Fruit fly (Drosophila melanogaster) whole organism, embryonic: Measurements from ENCODE around the gene CG4382.

Experiments used
- Adf1 ChIP-seq: fragments of 200-800 bp; sonication (Bioruptor generic); IDR thresholded peaks from 2 replicates; pipeline ENCODE4 v1.3.6; 2022; ENCODE audit warnings: missing biosample characterization, missing genetic modification characterization
- Aef1 ChIP-seq: fragments of 200-800 bp; sonication (Bioruptor generic); IDR thresholded peaks from 3 replicates; pipeline ENCODE4 v1.3.6; 2022; ENCODE audit warnings: missing biosample characterization, missing genetic modification characterization
- Atf3 ChIP-seq: fragments of 200-800 bp; sonication (Bioruptor generic); optimal IDR thresholded peaks from 3 replicates; lab custom pipeline; 2016; ENCODE audit warnings: missing biosample characterization, missing genetic modification characterization
- BtbVII ChIP-seq: fragments of 200-800 bp; sonication (Bioruptor generic); optimal IDR thresholded peaks from 3 replicates; lab custom pipeline; 2017; ENCODE audit warnings: missing biosample characterization, mild to moderate bottlenecking, missing genetic modification characterization
- CG10209 ChIP-seq: fragments of 200-800 bp; sonication (Bioruptor generic); optimal IDR thresholded peaks from 3 replicates; lab custom pipeline; 2017; ENCODE audit warnings: missing biosample characterization, mild to moderate bottlenecking, missing genetic modification characterization, missing genetic modification reagents
- CG10267 ChIP-seq: fragments of 200-800 bp; sonication (Bioruptor generic); optimal IDR thresholded peaks from 2 replicates; lab custom pipeline; 2018; ENCODE audit warnings: missing biosample characterization, mild to moderate bottlenecking, missing genetic modification characterization, moderate library complexity
- CG13123 ChIP-seq: fragments of 200-800 bp; sonication (Bioruptor generic); optimal IDR thresholded peaks from 2 replicates; lab custom pipeline; 2016; ENCODE audit warnings: missing biosample characterization, missing genetic modification characterization
- CG14860 ChIP-seq: fragments of 200-800 bp; sonication (Bioruptor generic); IDR thresholded peaks from 3 replicates; pipeline ENCODE4 v1.3.6; 2022; ENCODE audit warnings: missing biosample characterization, missing genetic modification characterization; ENCODE audit not compliant: partially characterized antibody
- CG15479 ChIP-seq: fragments of 200-800 bp; sonication (Bioruptor generic); optimal IDR thresholded peaks from 3 replicates; lab custom pipeline; 2019; ENCODE audit warnings: missing biosample characterization, mild to moderate bottlenecking, missing genetic modification characterization, moderate library complexity
- CG17359 ChIP-seq: fragments of 200-800 bp; sonication (Bioruptor generic); optimal IDR thresholded peaks from 3 replicates; lab custom pipeline; 2018; ENCODE audit warnings: missing biosample characterization, mild to moderate bottlenecking, missing genetic modification characterization, moderate library complexity
- CG17612 ChIP-seq: fragments of 200-800 bp; sonication (Bioruptor generic); IDR thresholded peaks from 2 replicates; pipeline ENCODE4 v1.3.6; 2022; ENCODE audit warnings: missing biosample characterization, missing genetic modification characterization
- CG18476 ChIP-seq: fragments of 200-800 bp; sonication (Bioruptor generic); optimal IDR thresholded peaks from 2 replicates; lab custom pipeline; 2016; ENCODE audit warnings: missing biosample characterization, mild to moderate bottlenecking, missing genetic modification characterization
- CG31365 ChIP-seq: fragments of 200-800 bp; sonication (Bioruptor generic); optimal IDR thresholded peaks from 2 replicates; lab custom pipeline; 2018; ENCODE audit warnings: missing biosample characterization, mild to moderate bottlenecking, missing genetic modification characterization
- CG31441 ChIP-seq: fragments of 200-800 bp; sonication (Bioruptor generic); IDR thresholded peaks from 2 replicates; pipeline ENCODE4 v1.3.6; 2022; ENCODE audit warnings: missing biosample characterization, missing genetic modification characterization
- CG5953 ChIP-seq: fragments of 200-800 bp; sonication (Bioruptor generic); IDR thresholded peaks from 2 replicates; pipeline ENCODE4 v1.3.6; 2022; ENCODE audit warnings: missing biosample characterization, missing genetic modification characterization
- CG6683 ChIP-seq: fragments of 200-800 bp; sonication (Bioruptor generic); optimal IDR thresholded peaks from 2 replicates; lab custom pipeline; 2017; ENCODE audit warnings: missing biosample characterization, mild to moderate bottlenecking, missing genetic modification characterization, missing genetic modification reagents
- CG7745 ChIP-seq: fragments of 200-800 bp; sonication (Bioruptor generic); optimal IDR thresholded peaks from 2 replicates; lab custom pipeline; 2018; ENCODE audit warnings: missing biosample characterization, mild to moderate bottlenecking, missing genetic modification characterization, moderate library complexity
- CG7786 ChIP-seq: fragments of 200-800 bp; sonication (Bioruptor generic); optimal IDR thresholded peaks from 2 replicates; lab custom pipeline; 2016; ENCODE audit warnings: missing biosample characterization, missing genetic modification characterization
- CG7963 ChIP-seq: fragments of 200-800 bp; sonication (Bioruptor generic); IDR thresholded peaks from 3 replicates; pipeline ENCODE4 v1.3.6; 2022; ENCODE audit warnings: missing biosample characterization, missing genetic modification characterization; ENCODE audit not compliant: partially characterized antibody
- HLH54F ChIP-seq: fragments of 200-800 bp; sonication (Bioruptor generic); optimal IDR thresholded peaks from 3 replicates; lab custom pipeline; 2016; ENCODE audit warnings: missing biosample characterization, missing genetic modification characterization
- Hey ChIP-seq: fragments of 200-800 bp; sonication (Bioruptor generic); optimal IDR thresholded peaks from 3 replicates; lab custom pipeline; 2018; ENCODE audit warnings: missing biosample characterization, mild to moderate bottlenecking, missing genetic modification characterization
- Hmx ChIP-seq: fragments of 200-800 bp; sonication (Bioruptor generic); optimal IDR thresholded peaks from 2 replicates; lab custom pipeline; 2016; ENCODE audit warnings: missing biosample characterization, missing genetic modification characterization
- Hr3 ChIP-seq: fragments of 200-800 bp; sonication (Bioruptor generic); optimal IDR thresholded peaks from 3 replicates; lab custom pipeline; 2016; ENCODE audit warnings: missing biosample characterization, missing genetic modification characterization
- Lhr ChIP-seq: fragments of 200-800 bp; sonication (Bioruptor generic); optimal IDR thresholded peaks from 3 replicates; lab custom pipeline; 2017; ENCODE audit warnings: mild to moderate bottlenecking, missing biosample characterization, missing genetic modification reagents, missing genetic modification characterization
- Lpt ChIP-seq: fragments of >200 bp; optimal IDR thresholded peaks from 2 replicates; lab custom pipeline; 2018; ENCODE audit warnings: missing biosample characterization, missing genetic modification characterization
- Side ChIP-seq: fragments of 200-800 bp; sonication (Bioruptor generic); optimal IDR thresholded peaks from 2 replicates; lab custom pipeline; 2016; ENCODE audit warnings: missing biosample characterization, missing genetic modification characterization
- Ssrp ChIP-seq: fragments of 200-800 bp; sonication (Bioruptor generic); optimal IDR thresholded peaks from 2 replicates; lab custom pipeline; 2018; ENCODE audit warnings: missing biosample characterization, mild to moderate bottlenecking, missing genetic modification characterization, moderate library complexity
- amos ChIP-seq: fragments of 200-800 bp; sonication (Bioruptor generic); IDR thresholded peaks from 2 replicates; pipeline ENCODE4 v1.3.6; 2022; ENCODE audit warnings: missing biosample characterization, missing genetic modification characterization; ENCODE audit not compliant: partially characterized antibody
- bbx ChIP-seq: fragments of 200-800 bp; sonication (Bioruptor generic); IDR thresholded peaks from 2 replicates; pipeline ENCODE4 v1.3.6; 2022; ENCODE audit warnings: missing biosample characterization, missing genetic modification characterization; ENCODE audit not compliant: partially characterized antibody
- caup ChIP-seq: fragments of 200-800 bp; sonication (Bioruptor generic); optimal IDR thresholded peaks from 3 replicates; lab custom pipeline; 2017; ENCODE audit warnings: missing biosample characterization, mild to moderate bottlenecking, missing genetic modification characterization, moderate library complexity; ENCODE audit not compliant: severe bottlenecking
- croc ChIP-seq: fragments of 200-800 bp; sonication (Bioruptor generic); conservative IDR thresholded peaks from 3 replicates; pipeline ENCODE4 v1.3.6; 2022; ENCODE audit warnings: missing biosample characterization, missing genetic modification characterization
- esg ChIP-seq: fragments of 200-800 bp; sonication (Bioruptor generic); conservative IDR thresholded peaks from 2 replicates; pipeline ENCODE4 v1.3.6; 2022; ENCODE audit warnings: missing biosample characterization, missing genetic modification characterization
- exex ChIP-seq: fragments of 200-800 bp; sonication (Bioruptor generic); optimal IDR thresholded peaks from 4 replicates; lab custom pipeline; 2018; ENCODE audit warnings: missing biosample characterization, mild to moderate bottlenecking, missing genetic modification characterization, moderate library complexity
- fd64A ChIP-seq: fragments of 200-800 bp; sonication (Bioruptor generic); optimal IDR thresholded peaks from 3 replicates; lab custom pipeline; 2018; ENCODE audit warnings: missing biosample characterization, mild to moderate bottlenecking, missing genetic modification characterization
- gsb-n ChIP-seq: fragments of 200-800 bp; sonication (Bioruptor generic); optimal IDR thresholded peaks from 3 replicates; lab custom pipeline; 2018; ENCODE audit warnings: missing biosample characterization, mild to moderate bottlenecking, missing genetic modification characterization
- hb ChIP-seq: fragments of 200-800 bp; sonication (Bioruptor generic); IDR thresholded peaks from 3 replicates; pipeline ENCODE4 v1.3.6; 2022; ENCODE audit warnings: missing biosample characterization, missing genetic modification characterization; ENCODE audit not compliant: partially characterized antibody
- ind ChIP-seq: fragments of 200-800 bp; sonication (Bioruptor generic); optimal IDR thresholded peaks from 3 replicates; lab custom pipeline; 2016; ENCODE audit warnings: missing biosample characterization, missing genetic modification characterization
- inv ChIP-seq: fragments of 200-800 bp; sonication (Bioruptor generic); IDR thresholded peaks from 2 replicates; pipeline ENCODE4 v1.3.6; 2022; ENCODE audit warnings: missing biosample characterization, missing genetic modification characterization; ENCODE audit not compliant: partially characterized antibody
- knrl ChIP-seq: fragments of 200-800 bp; sonication (Bioruptor generic); IDR thresholded peaks from 3 replicates; pipeline ENCODE4 v1.3.6; 2022; ENCODE audit warnings: missing biosample characterization, missing genetic modification characterization; ENCODE audit not compliant: partially characterized antibody
- lmd ChIP-seq: fragments of 200-800 bp; sonication (Bioruptor generic); IDR thresholded peaks from 2 replicates; pipeline ENCODE4 v1.3.6; 2022; ENCODE audit warnings: missing biosample characterization, missing genetic modification characterization
- nerfin-2 ChIP-seq: fragments of 200-800 bp; sonication (Bioruptor generic); IDR thresholded peaks from 2 replicates; pipeline ENCODE4 v1.3.6; 2022; ENCODE audit warnings: missing biosample characterization, missing genetic modification characterization; ENCODE audit not compliant: partially characterized antibody
- nmo ChIP-seq: fragments of 200-800 bp; sonication (Bioruptor generic); optimal IDR thresholded peaks from 2 replicates; lab custom pipeline; 2018; ENCODE audit warnings: missing biosample characterization, mild to moderate bottlenecking, missing genetic modification characterization, moderate library complexity
- p53 ChIP-seq: fragments of 200-800 bp; sonication (Bioruptor generic); optimal IDR thresholded peaks from 2 replicates; lab custom pipeline; 2016; ENCODE audit warnings: missing biosample characterization, missing genetic modification characterization
- repo ChIP-seq: fragments of 200-800 bp; sonication (Bioruptor generic); optimal IDR thresholded peaks from 2 replicates; lab custom pipeline; 2016; ENCODE audit warnings: missing biosample characterization, missing genetic modification characterization
- sob ChIP-seq: fragments of 200-800 bp; sonication (Bioruptor generic); IDR thresholded peaks from 2 replicates; pipeline ENCODE4 v1.3.6; 2022; ENCODE audit warnings: missing biosample characterization, missing genetic modification characterization
- ssp ChIP-seq: fragments of 200-800 bp; sonication (Bioruptor generic); IDR thresholded peaks from 2 replicates; pipeline ENCODE4 v1.3.6; 2022; ENCODE audit warnings: missing biosample characterization, missing genetic modification characterization
- stc ChIP-seq: fragments of 200-800 bp; sonication (Bioruptor generic); IDR thresholded peaks from 2 replicates; pipeline ENCODE4 v1.3.6; 2022; ENCODE audit warnings: missing biosample characterization, missing genetic modification characterization
- trem ChIP-seq: fragments of 200-800 bp; optimal IDR thresholded peaks from 3 replicates; lab custom pipeline; 2019; ENCODE audit warnings: missing biosample characterization, mild to moderate bottlenecking, missing genetic modification characterization, moderate library complexity
- wek ChIP-seq: fragments of 200-800 bp; sonication (Bioruptor generic); optimal IDR thresholded peaks from 3 replicates; lab custom pipeline; 2018; ENCODE audit warnings: missing biosample characterization, mild to moderate bottlenecking, missing genetic modification characterization, moderate library complexity
- zfh1 ChIP-seq: fragments of 200-800 bp; sonication (Bioruptor generic); IDR thresholded peaks from 3 replicates; pipeline ENCODE4 v1.3.6; 2022; ENCODE audit warnings: missing biosample characterization, missing genetic modification characterization

CG4382 gene

DNA sequence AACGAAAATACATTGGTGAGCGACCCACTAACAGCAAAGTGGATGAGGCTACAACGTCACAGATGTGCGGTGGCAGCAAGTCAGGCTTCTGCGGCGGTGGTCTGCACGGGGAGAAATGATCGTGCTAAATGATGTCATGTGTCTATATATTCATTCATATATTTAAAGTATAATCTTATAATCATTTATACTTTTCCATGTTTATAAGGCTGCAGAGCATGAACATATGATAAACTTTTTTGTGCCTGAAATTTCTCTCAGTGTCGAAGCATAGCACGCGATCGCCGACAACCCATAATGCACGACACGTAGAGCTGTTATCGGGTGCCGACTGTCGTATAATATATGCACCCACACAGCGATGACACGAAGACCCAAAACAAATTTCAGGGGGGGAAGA lies 2.3 kb downstream of the CG4382 start (continued):
- TF ChIP-seq CG31365 (no peak), CG13123 (GFP tag; lab: Kevin White, UChicago) (no peak), Adf1 (no peak), nmo (GFP tag; lab: Kevin White, UChicago) (peak; percentile 76), Hey (tag; lab: Kevin White, UChicago) (no peak), CG10267 (peak; percentile 77), Lhr (peak; percentile 31), CG17359 (tag; lab: Kevin White, UChicago) (peak; percentile 60), CG7786 (GFP tag; lab: Kevin White, UChicago) (no peak), caup (GFP tag; lab: Kevin White, UChicago) (no peak), p53 (GFP tag; lab: Kevin White, UChicago) (no peak), Atf3 (GFP tag; lab: Kevin White, UChicago) (no peak), CG14860 (GFP tag; lab: Robert Waterston, UW) (no peak), fd64A (GFP tag; lab: Kevin White, UChicago) (peak; percentile 37), knrl (no peak), stc (GFP tag; lab: Robert Waterston, UW) (peak; percentile 67), BtbVII (GFP tag; lab: Kevin White, UChicago) (no peak), CG15479 (GFP tag; lab: Kevin White, UChicago) (no peak), CG31441 (peak; percentile 69), inv (no peak), HLH54F (no peak), repo (GFP tag; lab: Kevin White, UChicago) (no peak), CG5953 (GFP tag; lab: Robert Waterston, UW) (peak; percentile 65), sob (peak; percentile 73; the same call in 1 of the 2 replicates), Aef1 (peak; percentile 54; the same call in 2 of the 3 replicates), CG6683 (no peak), nerfin-2 (GFP tag; lab: Robert Waterston, UW) (no peak), ind (GFP tag; lab: Kevin White, UChicago) (peak; percentile 10), CG7963 (no peak), lmd (GFP tag; lab: Robert Waterston, UW) (peak; percentile 82), ssp (GFP tag; lab: Robert Waterston, UW) (peak; percentile 70), exex (tag; lab: Kevin White, UChicago) (no peak), Hr3 (GFP tag; lab: Kevin White, UChicago) (peak; percentile 55), bbx (GFP tag; lab: Robert Waterston, UW) (no peak), Side (GFP tag; lab: Kevin White, UChicago) (no peak), croc (GFP tag; lab: Robert Waterston, UW) (peak; percentile 83), amos (GFP tag; lab: Robert Waterston, UW) (no peak), hb (GFP tag; lab: Robert Waterston, UW) (no peak), gsb-n (tag; lab: Kevin White, UChicago) (peak; percentile 72), CG10209 (GFP tag; lab: Kevin White, UChicago) (peak; percentile 61), trem (peak; percentile 69), zfh1 (GFP tag; lab: Robert Waterston, UW) (peak; percentile 95), Lpt (GFP tag; lab: Kevin White, UChicago) (no peak), Ssrp (tag; lab: Kevin White, UChicago) (peak; percentile 71), CG7745 (no peak), Hmx (GFP tag; lab: Kevin White, UChicago) (no peak), esg (GFP tag; lab: Robert Waterston, UW) (peak; percentile 61; the same call in 1 of the 2 replicates), CG17612 (GFP tag; lab: Robert Waterston, UW) (no peak), CG18476 (GFP tag; lab: Kevin White, UChicago) (no peak), wek (no peak)
